Worm (Caenorhabditis elegans) whole organism, early embryonic: Measurements from ENCODE around the gene dpy-7.

ENCODE experiments used
- B0310.2 ChIP-seq: sonication (generic microtip); optimal IDR thresholded peaks from 2 replicates; lab custom pipeline; 2016; ENCODE audit warnings: mild to moderate bottlenecking, missing genetic modification characterization, missing compliant biosample characterization
- F13C5.2 ChIP-seq: sonication (generic microtip); optimal IDR thresholded peaks from 2 replicates; lab custom pipeline; 2017; ENCODE audit warnings: mild to moderate bottlenecking, missing genetic modification characterization, inconsistent platforms, missing compliant biosample characterization
- aly-1 ChIP-seq: sonication (generic microtip); optimal IDR thresholded peaks from 2 replicates; lab custom pipeline; 2016; ENCODE audit warnings: missing genetic modification characterization, missing compliant biosample characterization
- ama-1 ChIP-seq: fragments of 150-350 bp; optimal IDR thresholded peaks from 2 replicates; lab custom pipeline; 2014
- ceh-13 ChIP-seq: fragments of 200-800 bp; sonication (Bioruptor generic); optimal IDR thresholded peaks from 2 replicates; lab custom pipeline; 2018; ENCODE audit warnings: mild to moderate bottlenecking, missing genetic modification characterization, missing compliant biosample characterization
- ceh-36 ChIP-seq: sonication (generic microtip); optimal IDR thresholded peaks from 2 replicates; lab custom pipeline; 2016; ENCODE audit warnings: missing genetic modification characterization, inconsistent platforms, missing compliant biosample characterization
- ets-7 ChIP-seq: sonication (generic microtip); optimal IDR thresholded peaks from 2 replicates; lab custom pipeline; 2016; ENCODE audit warnings: missing genotype, missing genetic modification characterization, missing compliant biosample characterization
- flt-1 ChIP-seq: fragments of 200-800 bp; sonication (Bioruptor generic); IDR thresholded peaks from 2 replicates; pipeline ENCODE4 v1.3.6; 2022; ENCODE audit warnings: missing genetic modification characterization, missing compliant biosample characterization
- hmbx-1 ChIP-seq: sonication (generic microtip); optimal IDR thresholded peaks from 2 replicates; lab custom pipeline; 2016; ENCODE audit warnings: mild to moderate bottlenecking, missing genetic modification characterization, missing compliant biosample characterization
- hmg-4 ChIP-seq: fragments of 200-800 bp; sonication (Bioruptor generic); optimal IDR thresholded peaks from 2 replicates; lab custom pipeline; 2018; ENCODE audit warnings: mild to moderate bottlenecking, missing genetic modification characterization, missing compliant biosample characterization
- hnd-1 ChIP-seq: sonication (generic microtip); optimal IDR thresholded peaks from 2 replicates; lab custom pipeline; 2016; ENCODE audit warnings: missing genetic modification characterization, missing compliant biosample characterization
- pes-1 ChIP-seq: fragments of 200-800 bp; sonication (Bioruptor generic); IDR thresholded peaks from 2 replicates; pipeline ENCODE4 v1.3.6; 2022; ENCODE audit warnings: missing genetic modification reagents, missing genetic modification characterization, missing compliant biosample characterization
- scrt-1 ChIP-seq: fragments of 200-800 bp; sonication (Bioruptor generic); IDR thresholded peaks from 2 replicates; pipeline ENCODE4 v1.3.6; 2022; ENCODE audit warnings: missing genetic modification characterization, missing compliant biosample characterization
- sea-1 ChIP-seq: fragments of 200-800 bp; sonication (Bioruptor generic); conservative IDR thresholded peaks from 2 replicates; pipeline ENCODE4 v1.3.6; 2022; ENCODE audit warnings: missing genetic modification characterization, missing compliant biosample characterization
- tbx-11 ChIP-seq: fragments of 200-800 bp; sonication (Bioruptor generic); IDR thresholded peaks from 2 replicates; pipeline ENCODE4 v1.3.6; 2022; ENCODE audit warnings: missing genetic modification characterization, missing compliant biosample characterization
- tbx-37 ChIP-seq: fragments of 200-800 bp; sonication (Bioruptor generic); conservative IDR thresholded peaks from 2 replicates; pipeline ENCODE4 v1.3.6; 2022; ENCODE audit warnings: missing genetic modification reagents, missing genetic modification characterization, missing compliant biosample characterization
- tra-4 ChIP-seq: sonication (generic microtip); optimal IDR thresholded peaks from 2 replicates; lab custom pipeline; 2017; ENCODE audit warnings: missing genetic modification characterization, missing compliant biosample characterization

dpy-7 gene

ce11 chrX:7532632-7533031, 5.0 kb downstream of the dpy-7 start, which contains the start of gene ceh-14:
ceh-14 (minus strand) TSS chrX:7532732.
- TF ChIP-seq tbx-11 (GFP tag; lab: Robert Waterston, UW) (no peak), pes-1 (no peak), tbx-37 (GFP tag; lab: Robert Waterston, UW) (no peak), ceh-36 (tag; lab: Kevin White, UChicago) (no peak), scrt-1 (GFP tag; lab: Robert Waterston, UW) (no peak), ama-1 (no peak), B0310.2 (tag; lab: Kevin White, UChicago) (no peak), ceh-13 (no peak), flt-1 (no peak), aly-1 (tag; lab: Kevin White, UChicago) (no peak), hmg-4 (GFP tag; lab: Kevin White, UChicago) (no peak), hnd-1 (tag; lab: Kevin White, UChicago) (no peak), ets-7 (no peak), sea-1 (no peak), F13C5.2 (tag; lab: Kevin White, UChicago) (no peak), tra-4 (no peak), hmbx-1 (tag; lab: Kevin White, UChicago) (no peak)

ce11 chrX:7525271-7525670, 12.3 kb downstream of the dpy-7 start, which contains the start of gene F46C8.3:
F46C8.3 (plus strand) TSS chrX:7525571.
- TF ChIP-seq tbx-37 (GFP tag; lab: Robert Waterston, UW), result no peak
- no peak for TF ChIP-seq F13C5.2 (tag; lab: Kevin White, UChicago)
- TF ChIP-seq ama-1, result no peak
- TF ChIP-seq ceh-13, result no peak
- TF ChIP-seq tbx-11 (GFP tag; lab: Robert Waterston, UW), result no peak
- no peak for TF ChIP-seq hnd-1 (tag; lab: Kevin White, UChicago)

- TF ChIP-seq hnd-1 (tag; lab: Kevin White, UChicago) (no peak), tbx-11 (GFP tag; lab: Robert Waterston, UW) (no peak), hmbx-1 (tag; lab: Kevin White, UChicago) (no peak), flt-1 (no peak), ceh-13 (no peak), ceh-36 (tag; lab: Kevin White, UChicago) (no peak), B0310.2 (tag; lab: Kevin White, UChicago) (no peak), sea-1 (no peak), pes-1 (no peak), F13C5.2 (tag; lab: Kevin White, UChicago) (no peak), ets-7 (no peak), tbx-37 (GFP tag; lab: Robert Waterston, UW) (no peak), ama-1 (no peak)
These were observed 13.8 kb downstream of the dpy-7 start for ce11 chrX:7523799-7524198.

- TF ChIP-seq B0310.2 (tag; lab: Kevin White, UChicago) (no peak), F13C5.2 (tag; lab: Kevin White, UChicago) (no peak), hnd-1 (tag; lab: Kevin White, UChicago) (no peak), scrt-1 (GFP tag; lab: Robert Waterston, UW) (0 out of 2 replicates have a peak, but pooled peaks have one; percentile 40), ceh-13 (no peak)
These were observed 15.0 kb downstream of the dpy-7 start for ce11 chrX:7522595-7522994.

ce11 chrX:7519569-7519968, 18.0 kb downstream of the dpy-7 start, which contains the start of gene chts-1:
chts-1 (minus strand) TSS chrX:7519669.
- TF ChIP-seq ama-1 (no peak), tra-4 (no peak), hmg-4 (GFP tag; lab: Kevin White, UChicago) (no peak), scrt-1 (GFP tag; lab: Robert Waterston, UW) (no peak), hnd-1 (tag; lab: Kevin White, UChicago) (no peak), F13C5.2 (tag; lab: Kevin White, UChicago) (no peak), sea-1 (no peak), ceh-36 (tag; lab: Kevin White, UChicago) (no peak), aly-1 (tag; lab: Kevin White, UChicago) (no peak), tbx-11 (GFP tag; lab: Robert Waterston, UW) (no peak), flt-1 (no peak), ceh-13 (no peak), B0310.2 (tag; lab: Kevin White, UChicago) (no peak), ets-7 (no peak), tbx-37 (GFP tag; lab: Robert Waterston, UW) (no peak), pes-1 (no peak), hmbx-1 (tag; lab: Kevin White, UChicago) (no peak)

ce11 chrX:7512714-7513113, 24.9 kb downstream of the dpy-7 start:
- no peak for TF ChIP-seq flt-1
- TF ChIP-seq tra-4, result no peak
- no peak for TF ChIP-seq scrt-1 (GFP tag; lab: Robert Waterston, UW)

ce11 chrX:7507141-7507540, 30.5 kb downstream of the dpy-7 start:
- TF ChIP-seq ets-7 (no peak), aly-1 (tag; lab: Kevin White, UChicago) (no peak), flt-1 (0 out of 2 replicates have a peak, but pooled peaks have one; percentile 39)

- TF ChIP-seq scrt-1 (GFP tag; lab: Robert Waterston, UW) (no peak), ets-7 (no peak)
These were observed 31.1 kb downstream of the dpy-7 start, which contains the start of gene lgc-11 for ce11 chrX:7506533-7506932. lgc-11 (minus strand) TSS chrX:7506633.

- TF ChIP-seq B0310.2 (tag; lab: Kevin White, UChicago) (no peak), ceh-36 (tag; lab: Kevin White, UChicago) (no peak), ceh-13 (no peak), F13C5.2 (tag; lab: Kevin White, UChicago) (no peak), tbx-11 (GFP tag; lab: Robert Waterston, UW) (no peak), hmg-4 (GFP tag; lab: Kevin White, UChicago) (no peak), flt-1 (no peak), scrt-1 (GFP tag; lab: Robert Waterston, UW) (no peak), aly-1 (tag; lab: Kevin White, UChicago) (no peak), ets-7 (no peak), ama-1 (no peak), hmbx-1 (tag; lab: Kevin White, UChicago) (no peak), sea-1 (no peak), tra-4 (no peak), tbx-37 (GFP tag; lab: Robert Waterston, UW) (no peak)
These were observed 34.8 kb downstream of the dpy-7 start, which contains the start of gene F48E3.6 for ce11 chrX:7502807-7503206. F48E3.6 (minus strand) TSS chrX:7502907.
